Comparison of ENCODE assay signal across 8 worm cellular contexts in the genomic region with DNA sequence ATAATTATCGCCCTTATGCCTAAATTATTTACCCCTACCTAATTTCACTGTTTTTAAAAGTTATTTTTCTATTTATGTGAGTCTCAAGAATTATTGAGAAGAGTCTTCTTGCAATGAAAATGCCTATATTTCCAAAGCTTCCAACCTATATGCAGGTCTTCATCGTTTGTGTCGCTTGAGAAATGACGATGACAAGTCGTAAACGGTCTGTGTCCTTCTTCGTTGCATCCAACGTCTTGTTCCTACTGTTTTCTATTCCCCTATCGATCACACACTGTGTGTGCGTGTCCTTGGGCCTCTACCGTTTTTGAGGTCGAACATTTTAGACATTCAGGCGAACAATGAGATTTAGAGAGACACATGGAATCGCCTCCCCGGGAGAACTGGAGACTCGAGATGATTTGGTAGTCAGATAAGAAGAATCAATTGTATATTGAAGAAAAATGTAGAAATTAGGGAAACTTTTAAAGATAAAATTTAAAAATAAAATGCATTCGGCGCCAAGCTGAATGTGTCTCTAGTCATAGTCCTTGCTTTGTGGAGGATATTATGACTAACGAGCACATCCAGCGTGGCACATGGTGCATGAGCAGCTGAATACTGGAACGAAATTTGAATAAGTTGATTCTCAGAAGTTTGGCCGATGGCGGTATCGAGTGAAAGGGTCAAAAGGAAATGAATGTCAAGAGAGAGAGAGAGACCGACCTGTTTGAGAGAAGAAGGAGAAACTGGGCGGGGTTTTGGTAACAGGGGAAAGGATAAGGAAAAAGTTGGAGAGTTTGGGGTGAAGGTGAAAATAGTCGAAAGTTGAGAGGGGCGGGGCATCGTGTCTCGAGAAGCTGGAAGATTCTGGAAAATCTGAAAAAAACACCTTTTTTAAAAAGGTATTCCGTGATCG.
TF ChIP-seq lines count a peak whose summit lies in the region.

No protein-coding gene starts in this region.

TF ChIP-seq in whole organism, L1 larva, 84 proteins besides CTCF, POLR2A, EP300 and RAD21 (continues in another document):
- TF ChIP-seq unc-62 (GFP tag; optimal IDR thresholded peaks at IDR 0.05; lab: Kevin White, UChicago) (no peak), fkh-8 (tag; optimal IDR thresholded peaks at IDR 0.05; lab: Kevin White, UChicago) (no peak), lsy-2 (tag; optimal IDR thresholded peaks at IDR 0.05; lab: Kevin White, UChicago) (peak in 1 of 2 experiments; percentile 32), xbp-1 (tag; optimal IDR thresholded peaks at IDR 0.05; lab: Kevin White, UChicago) (no peak), pag-3 (tag; optimal IDR thresholded peaks at IDR 0.05; lab: Kevin White, UChicago; ENCODE audit: borderline replicate concordance, insufficient read depth) (no peak), C34B4.2 (tag; optimal IDR thresholded peaks at IDR 0.05; lab: Kevin White, UChicago) (no peak), unc-130 (tag; optimal IDR thresholded peaks at IDR 0.05; lab: Kevin White, UChicago) (no peak), hlh-17 (GFP tag; optimal IDR thresholded peaks at IDR 0.05; lab: Kevin White, UChicago; ENCODE audit: borderline replicate concordance) (no peak), nhr-20 (tag; optimal IDR thresholded peaks at IDR 0.05; lab: Kevin White, UChicago) (peak; percentile 29)

TF ChIP-seq in whole organism, L2 larva, 48 proteins besides CTCF, POLR2A, EP300 and RAD21 (continues in another document):
- TF ChIP-seq ceh-16 (tag; optimal IDR thresholded peaks at IDR 0.05; lab: Kevin White, UChicago) (peak; percentile 10), ama-1 (optimal IDR thresholded peaks at IDR 0.05; lab: Kevin White, UChicago) (peak; percentile 64), nhr-11 (tag; optimal IDR thresholded peaks at IDR 0.05; lab: Kevin White, UChicago) (no peak), C34F6.9 (tag; optimal IDR thresholded peaks at IDR 0.05; lab: Kevin White, UChicago) (no peak), crh-2 (tag; optimal IDR thresholded peaks at IDR 0.05; lab: Kevin White, UChicago) (peak; percentile 17), snpc-4 (tag; optimal IDR thresholded peaks at IDR 0.05; lab: Kevin White, UChicago) (no peak), nhr-129 (tag; optimal IDR thresholded peaks at IDR 0.05; lab: Kevin White, UChicago) (peak; percentile 36), ztf-11 (tag; optimal IDR thresholded peaks at IDR 0.05; lab: Kevin White, UChicago) (no peak), Y55F3AM.14 (GFP tag; optimal IDR thresholded peaks at IDR 0.05; lab: Kevin White, UChicago) (no peak), nhr-25 (tag; optimal IDR thresholded peaks at IDR 0.05; lab: Kevin White, UChicago) (peak; percentile 69)

TF ChIP-seq in whole organism, L3 larva, 47 proteins besides CTCF, POLR2A, EP300 and RAD21:
- TF ChIP-seq nhr-11 (tag; optimal IDR thresholded peaks at IDR 0.05; lab: Kevin White, UChicago) (no peak), nhr-23 (tag; optimal IDR thresholded peaks at IDR 0.05; lab: Kevin White, UChicago) (peak; percentile 33), aly-2 (tag; optimal IDR thresholded peaks at IDR 0.05; lab: Kevin White, UChicago) (peak; percentile 56), nhr-25 (tag; optimal IDR thresholded peaks at IDR 0.05; lab: Kevin White, UChicago) (peak; percentile 86), skn-1 (tag; optimal IDR thresholded peaks at IDR 0.05; lab: Kevin White, UChicago) (no peak), nhr-77 (tag; optimal IDR thresholded peaks at IDR 0.05; lab: Kevin White, UChicago) (no peak), R02D3.7 (tag; optimal IDR thresholded peaks at IDR 0.05; lab: Kevin White, UChicago) (no peak), pha-4 (tag; optimal IDR thresholded peaks at IDR 0.05; lab: Kevin White, UChicago) (no peak), ama-1 (optimal IDR thresholded peaks at IDR 0.05; lab: Kevin White, UChicago) (peak; percentile 34)

TF ChIP-seq in whole organism, L4 larva, 104 proteins besides CTCF, POLR2A, EP300 and RAD21 (continues in another document):
- TF ChIP-seq aly-2 (tag; optimal IDR thresholded peaks at IDR 0.05; lab: Kevin White, UChicago) (peak; percentile 98), unc-130 (GFP tag; optimal IDR thresholded peaks at IDR 0.05; lab: Kevin White, UChicago) (peak; percentile 34), zip-11 (GFP tag; IDR thresholded peaks at IDR 0.05; lab: Robert Waterston, UW) (0 out of 2 replicates have a peak, but pooled peaks have one; percentile 26), Y48G9A.11 (GFP tag; IDR thresholded peaks at IDR 0.05; lab: Robert Waterston, UW) (peak; percentile 36; the same call in 1 of the 2 replicates), nhr-76 (tag; optimal IDR thresholded peaks at IDR 0.05; lab: Kevin White, UChicago) (no peak), Y5F2A.4 (GFP tag; optimal IDR thresholded peaks at IDR 0.05; lab: Kevin White, UChicago) (peak; percentile 23), F49E8.2 (tag; optimal IDR thresholded peaks at IDR 0.05; lab: Kevin White, UChicago; ENCODE audit: borderline replicate concordance) (peak; percentile 83), mes-2 (tag; optimal IDR thresholded peaks at IDR 0.05; lab: Kevin White, UChicago; ENCODE audit: poor library complexity, severe bottlenecking) (peak; percentile 32), Y105C5A.15 (GFP tag; IDR thresholded peaks at IDR 0.05; lab: Robert Waterston, UW) (peak; percentile 71; the same call in 1 of the 2 replicates)

TF ChIP-seq in whole organism, early embryonic, 17 proteins besides CTCF, POLR2A, EP300 and RAD21:
- TF ChIP-seq hmg-4 (GFP tag; optimal IDR thresholded peaks at IDR 0.05; lab: Kevin White, UChicago) (no peak), scrt-1 (GFP tag; IDR thresholded peaks at IDR 0.05; lab: Robert Waterston, UW) (no peak), pes-1 (GFP tag; IDR thresholded peaks at IDR 0.05; lab: Robert Waterston, UW) (peak; percentile 29; the same call in 1 of the 2 replicates), tbx-37 (GFP tag; conservative IDR thresholded peaks at IDR 0.05; lab: Robert Waterston, UW) (no peak), ama-1 (optimal IDR thresholded peaks at IDR 0.05; lab: Kevin White, UChicago) (peak; percentile 88)

TF ChIP-seq in whole organism, late embryonic, 69 proteins besides CTCF, POLR2A, EP300 and RAD21:
- TF ChIP-seq ceh-24 (tag; optimal IDR thresholded peaks at IDR 0.05; lab: Kevin White, UChicago) = no peak
- no peak for TF ChIP-seq fax-1 (tag; optimal IDR thresholded peaks at IDR 0.05; lab: Kevin White, UChicago)
- no peak for TF ChIP-seq hlh-6 (tag; optimal IDR thresholded peaks at IDR 0.05; lab: Kevin White, UChicago)
- TF ChIP-seq zip-5 (tag; optimal IDR thresholded peaks at IDR 0.05; lab: Kevin White, UChicago) = no peak
- TF ChIP-seq ceh-31 (tag; optimal IDR thresholded peaks at IDR 0.05; lab: Kevin White, UChicago) = no peak
- TF ChIP-seq elt-2 (tag; optimal IDR thresholded peaks at IDR 0.05; lab: Kevin White, UChicago) = peak; percentile 0
- TF ChIP-seq hlh-8 (tag; optimal IDR thresholded peaks at IDR 0.05; lab: Kevin White, UChicago) = no peak
- no peak for TF ChIP-seq tbx-2 (tag; optimal IDR thresholded peaks at IDR 0.05; lab: Kevin White, UChicago)

TF ChIP-seq in whole organism, mixed stage, embryonic, 35 proteins besides CTCF, POLR2A, EP300 and RAD21 (continues in another document):
- TF ChIP-seq elt-1 (tag; optimal IDR thresholded peaks at IDR 0.05; lab: Kevin White, UChicago; ENCODE audit: borderline replicate concordance, insufficient read depth) (no peak), zip-8 (tag; optimal IDR thresholded peaks at IDR 0.05; lab: Kevin White, UChicago) (no peak), M03D4.4 (tag; optimal IDR thresholded peaks at IDR 0.05; lab: Kevin White, UChicago) (peak; percentile 29), pha-4 (tag; optimal IDR thresholded peaks at IDR 0.05; lab: Kevin White, UChicago) (no peak), hlh-1 (tag; optimal IDR thresholded peaks at IDR 0.05; lab: Kevin White, UChicago) (no peak), ztf-11 (tag; optimal IDR thresholded peaks at IDR 0.05; lab: Kevin White, UChicago) (no peak), nhr-12 (tag; optimal IDR thresholded peaks at IDR 0.05; lab: Kevin White, UChicago) (no peak), nhr-237 (tag; optimal IDR thresholded peaks at IDR 0.05; lab: Kevin White, UChicago) (no peak), lsy-2 (tag; optimal IDR thresholded peaks at IDR 0.05; lab: Kevin White, UChicago) (no peak), elt-3 (tag; optimal IDR thresholded peaks at IDR 0.05; lab: Kevin White, UChicago) (no peak), mls-2 (tag; optimal IDR thresholded peaks at IDR 0.05; lab: Kevin White, UChicago) (no peak), lin-32 (GFP tag; optimal IDR thresholded peaks at IDR 0.05; lab: Kevin White, UChicago) (no peak), lin-13 (tag; optimal IDR thresholded peaks at IDR 0.05; lab: Kevin White, UChicago) (no peak), blmp-1 (tag; optimal IDR thresholded peaks at IDR 0.05; lab: Kevin White, UChicago) (peak; percentile 67), nhr-76 (tag; optimal IDR thresholded peaks at IDR 0.05; lab: Kevin White, UChicago) (no peak), mab-5 (tag; optimal IDR thresholded peaks at IDR 0.05; lab: Kevin White, UChicago) (no peak), ham-2 (GFP tag; optimal IDR thresholded peaks at IDR 0.05; lab: Kevin White, UChicago) (peak; percentile 16)

TF ChIP-seq in whole organism, young adult, 124 proteins besides CTCF, POLR2A, EP300 and RAD21 (continues in another document):
- TF ChIP-seq ceh-91 (GFP tag; IDR thresholded peaks at IDR 0.05; lab: Robert Waterston, UW) (0 out of 2 replicates have a peak, but pooled peaks have one; percentile 36), F55B11.4 (tag; optimal IDR thresholded peaks at IDR 0.05; lab: Kevin White, UChicago; ENCODE audit: borderline replicate concordance, insufficient read depth) (no peak), egl-44 (GFP tag; IDR thresholded peaks at IDR 0.05; lab: Robert Waterston, UW) (0 out of 2 replicates have a peak, but pooled peaks have one; percentile 25), ceh-79 (tag; optimal IDR thresholded peaks at IDR 0.05; lab: Kevin White, UChicago) (peak; percentile 11), nfyb-1 (GFP tag; IDR thresholded peaks at IDR 0.05; lab: Robert Waterston, UW) (peak; percentile 85), lag-1 (GFP tag; IDR thresholded peaks at IDR 0.05; lab: Robert Waterston, UW) (no peak), B0019.2 (GFP tag; conservative IDR thresholded peaks at IDR 0.05; lab: Robert Waterston, UW) (no peak), mcd-1 (GFP tag; IDR thresholded peaks at IDR 0.05; lab: Robert Waterston, UW) (peak; percentile 21; the same call in 1 of the 2 replicates), attf-6 (GFP tag; IDR thresholded peaks at IDR 0.05; lab: Robert Waterston, UW) (peak; percentile 61; the same call in 1 of the 2 replicates), lin-35 (GFP tag; optimal IDR thresholded peaks at IDR 0.05; lab: Kevin White, UChicago) (peak in 1 of 3 experiments; percentile 58), B0035.1 (tag; optimal IDR thresholded peaks at IDR 0.05; lab: Kevin White, UChicago) (no peak), ets-4 (GFP tag; optimal IDR thresholded peaks at IDR 0.05; lab: Kevin White, UChicago) (no peak), Y67H2A.10 (GFP tag; conservative IDR thresholded peaks at IDR 0.05; lab: Robert Waterston, UW) (no peak), ztf-25 (GFP tag; IDR thresholded peaks at IDR 0.05; lab: Robert Waterston, UW) (no peak; the same call in 1 of the 2 replicates), nhr-80 (tag; optimal IDR thresholded peaks at IDR 0.05; lab: Kevin White, UChicago) (no peak), ccch-3 (GFP tag; optimal IDR thresholded peaks at IDR 0.05; lab: Kevin White, UChicago) (no peak), ZK185.1 (tag; optimal IDR thresholded peaks at IDR 0.05; lab: Kevin White, UChicago; ENCODE audit: poor library complexity, severe bottlenecking) (no peak)
